Worm (Caenorhabditis elegans) whole organism, L2 larva: ENCODE measurements around the gene H01M10.2.

Experiments
- F13H6.1 ChIP-seq: sonication (generic microtip); optimal IDR thresholded peaks from 2 replicates; lab custom pipeline; 2016; ENCODE audit warnings: missing genetic modification characterization, missing compliant biosample characterization
- ZK546.5 ChIP-seq: sonication (generic microtip); optimal IDR thresholded peaks from 2 replicates; lab custom pipeline; 2017; ENCODE audit warnings: missing biosample characterization, missing genetic modification characterization
- ama-1 ChIP-seq: fragments of 150-350 bp; optimal IDR thresholded peaks from 2 replicates; lab custom pipeline; 2018; ENCODE audit warnings: inconsistent platforms
- blmp-1 ChIP-seq: sonication (generic microtip); optimal IDR thresholded peaks from 2 replicates; lab custom pipeline; 2017; ENCODE audit warnings: missing genetic modification characterization, mild to moderate bottlenecking, missing compliant biosample characterization, antibody characterized with exemption, moderate library complexity; ENCODE audit not compliant: insufficient read depth
- ceh-16 ChIP-seq: fragments of 150-350 bp; optimal IDR thresholded peaks from 2 replicates; lab custom pipeline; 2014; ENCODE audit warnings: missing biosample characterization, missing genetic modification characterization
- ceh-82 ChIP-seq: fragments of 150-350 bp; optimal IDR thresholded peaks from 2 replicates; lab custom pipeline; 2014; ENCODE audit warnings: missing biosample characterization, missing genetic modification characterization
- crh-2 ChIP-seq: sonication (generic microtip); optimal IDR thresholded peaks from 2 replicates; lab custom pipeline; 2017; ENCODE audit warnings: missing biosample characterization, missing genetic modification characterization
- dmd-4 ChIP-seq: sonication (generic microtip); optimal IDR thresholded peaks from 2 replicates; lab custom pipeline; 2017; ENCODE audit warnings: missing biosample characterization, missing genetic modification characterization
- egl-27 ChIP-seq: sonication (generic microtip); optimal IDR thresholded peaks from 3 replicates; lab custom pipeline; 2017; ENCODE audit warnings: missing biosample characterization, missing genetic modification reagents, missing genetic modification characterization
- elt-1 ChIP-seq: fragments of 150-350 bp; optimal IDR thresholded peaks from 2 replicates; lab custom pipeline; 2014; ENCODE audit warnings: missing biosample characterization, missing genetic modification characterization
- elt-3 ChIP-seq: sonication (generic microtip); optimal IDR thresholded peaks from 2 replicates; lab custom pipeline; 2017; ENCODE audit warnings: missing biosample characterization, missing genetic modification characterization
- fos-1 ChIP-seq: fragments of 150-350 bp; optimal IDR thresholded peaks from 2 replicates; lab custom pipeline; 2014; ENCODE audit warnings: missing biosample characterization, missing genetic modification characterization
- gmeb-1 ChIP-seq: fragments of 150-350 bp; optimal IDR thresholded peaks from 2 replicates; lab custom pipeline; 2014; ENCODE audit warnings: missing biosample characterization, missing genetic modification characterization
- lin-11 ChIP-seq: fragments of 150-350 bp; sonication (generic microtip); optimal IDR thresholded peaks from 2 replicates; lab custom pipeline; 2014; ENCODE audit warnings: missing biosample characterization, missing genetic modification characterization, inconsistent platforms, mixed read lengths
- lin-13 ChIP-seq: fragments of 150-350 bp; optimal IDR thresholded peaks from 2 replicates; lab custom pipeline; 2014; ENCODE audit warnings: missing biosample characterization, missing genetic modification reagents, missing genetic modification characterization
- lin-39 ChIP-seq: fragments of 150-350 bp; optimal IDR thresholded peaks from 2 replicates; lab custom pipeline; 2014; ENCODE audit warnings: missing biosample characterization, missing genetic modification reagents, missing genetic modification characterization
- mab-5 ChIP-seq: fragments of 150-350 bp; optimal IDR thresholded peaks from 2 replicates; lab custom pipeline; 2014; ENCODE audit warnings: missing biosample characterization, missing genetic modification characterization
- mbf-1 ChIP-seq: sonication (generic microtip); optimal IDR thresholded peaks from 2 replicates; lab custom pipeline; 2017; ENCODE audit warnings: missing biosample characterization, missing genetic modification characterization
- mdl-1 ChIP-seq, 2 experiments: fragments of 150-350 bp in 1 of 2; sonication (generic microtip) in 1 of 2; optimal IDR thresholded peaks; 2 replicates each; lab custom pipeline; 2017; ENCODE audit warnings: missing biosample characterization in 2 of 2, missing genetic modification characterization in 2 of 2
- nhr-11 ChIP-seq: fragments of 150-350 bp; optimal IDR thresholded peaks from 2 replicates; lab custom pipeline; 2014; ENCODE audit warnings: missing biosample characterization, missing genetic modification characterization
- nhr-12 ChIP-seq: fragments of 150-350 bp; optimal IDR thresholded peaks from 2 replicates; lab custom pipeline; 2014; ENCODE audit warnings: missing biosample characterization, missing genetic modification characterization
- nhr-129 ChIP-seq: fragments of 150-350 bp; optimal IDR thresholded peaks from 2 replicates; lab custom pipeline; 2014; ENCODE audit warnings: missing biosample characterization, missing genetic modification characterization
- nhr-21 ChIP-seq: fragments of 150-350 bp; optimal IDR thresholded peaks from 2 replicates; lab custom pipeline; 2014; ENCODE audit warnings: missing biosample characterization, missing genetic modification characterization
- nhr-23 ChIP-seq: fragments of 150-350 bp; optimal IDR thresholded peaks from 2 replicates; lab custom pipeline; 2014; ENCODE audit warnings: missing biosample characterization, missing genetic modification reagents, missing genetic modification characterization
- nhr-237 ChIP-seq: fragments of 150-350 bp; optimal IDR thresholded peaks from 2 replicates; lab custom pipeline; 2014; ENCODE audit warnings: missing biosample characterization, missing genetic modification characterization
- nhr-25 ChIP-seq: fragments of 150-350 bp; sonication (generic microtip); optimal IDR thresholded peaks from 3 replicates; lab custom pipeline; 2014; ENCODE audit warnings: missing biosample characterization, missing genetic modification characterization
- nhr-6 ChIP-seq: fragments of 150-350 bp; optimal IDR thresholded peaks from 2 replicates; lab custom pipeline; 2014; ENCODE audit warnings: missing biosample characterization, missing genetic modification characterization
- peb-1 ChIP-seq: fragments of 150-350 bp; optimal IDR thresholded peaks from 2 replicates; lab custom pipeline; 2014; ENCODE audit warnings: missing biosample characterization, missing genetic modification characterization
- sem-4 ChIP-seq: fragments of 150-350 bp; optimal IDR thresholded peaks from 2 replicates; lab custom pipeline; 2014; ENCODE audit warnings: missing biosample characterization, missing genetic modification reagents, missing genetic modification characterization
- skn-1 ChIP-seq: sonication (generic microtip); optimal IDR thresholded peaks from 2 replicates; lab custom pipeline; 2017; ENCODE audit warnings: missing biosample characterization, missing genetic modification characterization
- sma-3 ChIP-seq: sonication (generic microtip); optimal IDR thresholded peaks from 2 replicates; lab custom pipeline; 2016; ENCODE audit warnings: missing genetic modification reagents, missing genetic modification characterization, missing compliant biosample characterization
- sma-9 ChIP-seq, 2 experiments: fragments of 150-350 bp in 1 of 2; sonication (generic microtip) in 1 of 2; optimal IDR thresholded peaks; 2 replicates each; lab custom pipeline; 2014 to 2016; ENCODE audit warnings: missing genetic modification characterization in 2 of 2, mild to moderate bottlenecking in 1 of 2, missing biosample characterization in 1 of 2, missing compliant biosample characterization in 1 of 2, missing genetic modification reagents in 1 of 2, moderate library complexity in 1 of 2
- snpc-4 ChIP-seq: fragments of 150-350 bp; optimal IDR thresholded peaks from 2 replicates; lab custom pipeline; 2014; ENCODE audit warnings: missing biosample characterization, missing genetic modification characterization
- unc-39 ChIP-seq: fragments of 150-350 bp; optimal IDR thresholded peaks from 2 replicates; lab custom pipeline; 2014; ENCODE audit warnings: missing biosample characterization, missing genetic modification characterization
- unc-55 ChIP-seq: fragments of 150-350 bp; sonication (generic microtip); optimal IDR thresholded peaks from 3 replicates; lab custom pipeline; 2014; ENCODE audit warnings: missing biosample characterization, missing genetic modification reagents, missing genetic modification characterization
- unc-62 ChIP-seq: fragments of 150-350 bp; optimal IDR thresholded peaks from 2 replicates; lab custom pipeline; 2014; ENCODE audit warnings: missing biosample characterization, missing genetic modification reagents, missing genetic modification characterization
- ztf-4 ChIP-seq: fragments of 150-350 bp; optimal IDR thresholded peaks from 2 replicates; lab custom pipeline; 2014; ENCODE audit warnings: missing biosample characterization, missing genetic modification characterization

H01M10.2 gene

ce11 chrX:2591586-2592000 lies 6.0 kb upstream of the H01M10.2 start (continued):
- peak; percentile 8 for TF ChIP-seq fos-1 (tag; lab: Kevin White, UChicago)
- no peak for TF ChIP-seq dmd-4 (tag; lab: Kevin White, UChicago)
- TF ChIP-seq unc-55 (GFP tag; lab: Kevin White, UChicago): no peak
- TF ChIP-seq lin-11 (tag; lab: Kevin White, UChicago): no peak
- TF ChIP-seq gmeb-1 (tag; lab: Kevin White, UChicago): no peak
- no peak for TF ChIP-seq unc-62
- no peak for TF ChIP-seq mab-5 (tag; lab: Kevin White, UChicago)
- TF ChIP-seq crh-2 (tag; lab: Kevin White, UChicago): no peak
- TF ChIP-seq ceh-82 (tag; lab: Kevin White, UChicago): no peak
- TF ChIP-seq sma-9 (GFP tag; optimal IDR thresholded peaks at IDR 0.05; lab: Kevin White, UChicago): peak; percentile 84
- no peak for TF ChIP-seq sma-9 (tag; optimal IDR thresholded peaks at IDR 0.05; lab: Kevin White, UChicago)
- TF ChIP-seq sem-4 (tag; lab: Kevin White, UChicago): no peak
- TF ChIP-seq nhr-6 (tag; lab: Kevin White, UChicago): peak; percentile 37
- no peak for TF ChIP-seq lin-39
- TF ChIP-seq, all 48 proteins: peak for 14

- no peak for TF ChIP-seq mbf-1 (tag; lab: Kevin White, UChicago)
- TF ChIP-seq elt-3 (tag; lab: Kevin White, UChicago): no peak
- TF ChIP-seq nhr-23 (tag; lab: Kevin White, UChicago): no peak
- TF ChIP-seq sma-3: peak; percentile 12
- peak; percentile 10 for TF ChIP-seq nhr-6 (tag; lab: Kevin White, UChicago)
- TF ChIP-seq unc-62: no peak
- TF ChIP-seq peb-1 (tag; lab: Kevin White, UChicago): no peak
- peak; percentile 47 for TF ChIP-seq sma-9 (GFP tag; optimal IDR thresholded peaks at IDR 0.05; lab: Kevin White, UChicago)
- no peak for TF ChIP-seq sma-9 (tag; optimal IDR thresholded peaks at IDR 0.05; lab: Kevin White, UChicago)
- peak; percentile 49 for TF ChIP-seq ama-1 (lab: Kevin White, UChicago)
- no peak for TF ChIP-seq F13H6.1 (tag; lab: Kevin White, UChicago)
- no peak for TF ChIP-seq nhr-11
- TF ChIP-seq elt-1 (tag; lab: Kevin White, UChicago): no peak
- peak; percentile 82 for TF ChIP-seq nhr-21 (tag; lab: Kevin White, UChicago)
- TF ChIP-seq snpc-4 (tag; lab: Kevin White, UChicago): no peak
- no peak for TF ChIP-seq lin-13
- TF ChIP-seq nhr-12 (tag; lab: Kevin White, UChicago): no peak
- TF ChIP-seq ceh-16 (tag; lab: Kevin White, UChicago): peak; percentile 24
- peak; percentile 38 for TF ChIP-seq nhr-129 (tag; lab: Kevin White, UChicago)
- TF ChIP-seq egl-27 (tag; lab: Kevin White, UChicago): no peak
- no peak for TF ChIP-seq ztf-4 (tag; lab: Kevin White, UChicago)
- TF ChIP-seq gmeb-1 (tag; lab: Kevin White, UChicago): no peak
- no peak for TF ChIP-seq unc-39 (tag; lab: Kevin White, UChicago)
- TF ChIP-seq nhr-25 (tag; lab: Kevin White, UChicago): peak; percentile 85
- TF ChIP-seq lin-39: no peak
- TF ChIP-seq lin-11 (tag; lab: Kevin White, UChicago): no peak
- no peak for TF ChIP-seq mdl-1 (tag; optimal IDR thresholded peaks at IDR 0.05; lab: Kevin White, UChicago)
- no peak for TF ChIP-seq nhr-237 (tag; lab: Kevin White, UChicago)
- TF ChIP-seq ceh-82 (tag; lab: Kevin White, UChicago): no peak
- TF ChIP-seq fos-1 (tag; lab: Kevin White, UChicago): peak; percentile 26
- peak; percentile 73 for TF ChIP-seq sem-4 (tag; lab: Kevin White, UChicago)
- TF ChIP-seq crh-2 (tag; lab: Kevin White, UChicago): peak; percentile 17
- no peak for TF ChIP-seq ZK546.5
- peak; percentile 36 for TF ChIP-seq blmp-1 (tag; lab: Kevin White, UChicago)
- TF ChIP-seq skn-1 (tag; lab: Kevin White, UChicago): no peak
Observed at ce11 chrX:2590777-2591176, 5.2 kb upstream of the H01M10.2 start.

- TF ChIP-seq crh-2 (tag; lab: Kevin White, UChicago) (peak; percentile 5), unc-55 (GFP tag; lab: Kevin White, UChicago) (no peak)
Observed at ce11 chrX:2590023-2590422, 4.5 kb upstream of the H01M10.2 start.

- TF ChIP-seq nhr-129 (tag; lab: Kevin White, UChicago) (peak; percentile 15), fos-1 (tag; lab: Kevin White, UChicago) (no peak), lin-11 (tag; lab: Kevin White, UChicago) (no peak), nhr-25 (tag; lab: Kevin White, UChicago) (peak; percentile 75)
Observed at ce11 chrX:2588012-2588411, 2.5 kb upstream of the H01M10.2 start.
